Fruit fly (Drosophila melanogaster) whole organism, embryonic: ENCODE measurements around the gene CG14269.

ENCODE experiments used
- BtbVII ChIP-seq: fragments of 200-800 bp; sonication (Bioruptor generic); optimal IDR thresholded peaks from 3 replicates; lab custom pipeline; 2017; ENCODE audit warnings: missing biosample characterization, mild to moderate bottlenecking, missing genetic modification characterization
- CG10274 ChIP-seq: fragments of 200-800 bp; sonication (Bioruptor generic); optimal IDR thresholded peaks from 3 replicates; lab custom pipeline; 2017; ENCODE audit warnings: missing biosample characterization, mild to moderate bottlenecking, missing genetic modification characterization
- CG11504 ChIP-seq: fragments of 200-800 bp; sonication (Bioruptor generic); optimal IDR thresholded peaks from 3 replicates; lab custom pipeline; 2019; ENCODE audit warnings: missing biosample characterization, mild to moderate bottlenecking, missing genetic modification characterization, moderate library complexity
- CG11696 ChIP-seq: fragments of 200-800 bp; sonication (Bioruptor generic); IDR thresholded peaks from 2 replicates; pipeline ENCODE4 v1.3.6; 2022; ENCODE audit warnings: missing biosample characterization, missing genetic modification characterization
- CG13624 ChIP-seq: fragments of 200-800 bp; sonication (Bioruptor generic); optimal IDR thresholded peaks from 2 replicates; lab custom pipeline; 2016; ENCODE audit warnings: missing biosample characterization, missing genetic modification characterization
- CG14050 ChIP-seq: fragments of 200-800 bp; sonication (Bioruptor generic); IDR thresholded peaks from 3 replicates; pipeline ENCODE4 v1.3.6; 2022; ENCODE audit warnings: missing biosample characterization, missing genetic modification characterization
- CG1647 ChIP-seq: fragments of 200-800 bp; sonication (Bioruptor generic); optimal IDR thresholded peaks from 3 replicates; lab custom pipeline; 2016; ENCODE audit warnings: missing biosample characterization, missing genetic modification characterization
- CG16813 ChIP-seq: fragments of 200-800 bp; sonication (Bioruptor generic); IDR thresholded peaks from 3 replicates; pipeline ENCODE4 v1.3.6; 2022; ENCODE audit warnings: missing biosample characterization, missing genetic modification characterization; ENCODE audit not compliant: partially characterized antibody
- CG17568 ChIP-seq: fragments of 200-800 bp; sonication (Bioruptor generic); optimal IDR thresholded peaks from 2 replicates; lab custom pipeline; 2018; ENCODE audit warnings: missing biosample characterization, mild to moderate bottlenecking, missing genetic modification characterization, moderate library complexity
- CG17829 ChIP-seq: fragments of 200-800 bp; optimal IDR thresholded peaks from 2 replicates; lab custom pipeline; 2019; ENCODE audit warnings: missing biosample characterization, mild to moderate bottlenecking, missing genetic modification characterization, moderate library complexity
- CG2678 ChIP-seq: fragments of 200-800 bp; sonication (Bioruptor generic); optimal IDR thresholded peaks from 3 replicates; lab custom pipeline; 2019; ENCODE audit warnings: missing biosample characterization, mild to moderate bottlenecking, missing genetic modification characterization, moderate library complexity
- CG2875 ChIP-seq: fragments of 200-800 bp; sonication (Bioruptor generic); optimal IDR thresholded peaks from 2 replicates; lab custom pipeline; 2017; ENCODE audit warnings: missing biosample characterization, mild to moderate bottlenecking, missing genetic modification characterization, missing genetic modification reagents
- CG2889 ChIP-seq: fragments of 200-800 bp; sonication (Bioruptor generic); IDR thresholded peaks from 3 replicates; pipeline ENCODE4 v1.3.6; 2022; ENCODE audit warnings: missing biosample characterization, missing genetic modification characterization
- CG32772 ChIP-seq: fragments of 200-800 bp; sonication (Bioruptor generic); IDR thresholded peaks from 2 replicates; pipeline ENCODE4 v1.3.6; 2022; ENCODE audit warnings: missing biosample characterization, missing genetic modification characterization
- CG3407 ChIP-seq: fragments of 200-800 bp; sonication (Bioruptor generic); optimal IDR thresholded peaks from 2 replicates; lab custom pipeline; 2018; ENCODE audit warnings: missing biosample characterization, mild to moderate bottlenecking, missing genetic modification characterization
- CG3995 ChIP-seq: fragments of 200-800 bp; sonication (Bioruptor generic); optimal IDR thresholded peaks from 3 replicates; lab custom pipeline; 2016; ENCODE audit warnings: missing biosample characterization, missing genetic modification characterization
- CG5245 ChIP-seq: fragments of 200-800 bp; sonication (Bioruptor generic); optimal IDR thresholded peaks from 3 replicates; lab custom pipeline; 2016; ENCODE audit warnings: missing biosample characterization, missing genetic modification characterization
- CG6254 ChIP-seq: fragments of 200-800 bp; sonication (Bioruptor generic); optimal IDR thresholded peaks from 3 replicates; lab custom pipeline; 2017; ENCODE audit warnings: mild to moderate bottlenecking, missing biosample characterization, missing genetic modification reagents, missing genetic modification characterization
- CG7745 ChIP-seq: fragments of 200-800 bp; sonication (Bioruptor generic); optimal IDR thresholded peaks from 2 replicates; lab custom pipeline; 2018; ENCODE audit warnings: missing biosample characterization, mild to moderate bottlenecking, missing genetic modification characterization, moderate library complexity
- CG8359 ChIP-seq: fragments of 200-800 bp; sonication (Bioruptor generic); optimal IDR thresholded peaks from 2 replicates; lab custom pipeline; 2017; ENCODE audit warnings: missing biosample characterization, mild to moderate bottlenecking, missing genetic modification characterization, borderline replicate concordance
- CG8388 ChIP-seq: fragments of 200-800 bp; sonication (Bioruptor generic); optimal IDR thresholded peaks from 2 replicates; lab custom pipeline; 2019; ENCODE audit warnings: missing biosample characterization, mild to moderate bottlenecking, missing genetic modification characterization, moderate library complexity
- CG9215 ChIP-seq: fragments of 200-800 bp; sonication (Bioruptor generic); IDR thresholded peaks from 2 replicates; pipeline ENCODE4 v1.3.6; 2022; ENCODE audit warnings: missing biosample characterization, missing genetic modification characterization
- CHES-1-like ChIP-seq: fragments of 200-800 bp; sonication (Bioruptor generic); optimal IDR thresholded peaks from 2 replicates; lab custom pipeline; 2016; ENCODE audit warnings: missing biosample characterization, missing genetic modification characterization
- CkIIα-i1 ChIP-seq: fragments of 200-800 bp; sonication (Bioruptor generic); IDR thresholded peaks from 2 replicates; pipeline ENCODE4 v1.3.6; 2022; ENCODE audit warnings: missing biosample characterization, missing genetic modification characterization
- CrebB ChIP-seq: fragments of 200-800 bp; sonication (Bioruptor generic); optimal IDR thresholded peaks from 3 replicates; lab custom pipeline; 2018; ENCODE audit warnings: missing biosample characterization, mild to moderate bottlenecking, missing genetic modification characterization
- Doc3 ChIP-seq: fragments of 200-800 bp; sonication (Bioruptor generic); IDR thresholded peaks from 3 replicates; pipeline ENCODE4 v1.3.6; 2022; ENCODE audit warnings: missing biosample characterization, missing genetic modification characterization; ENCODE audit not compliant: partially characterized antibody
- ERR ChIP-seq: fragments of 200-800 bp; sonication (Bioruptor generic); optimal IDR thresholded peaks from 2 replicates; lab custom pipeline; 2016; ENCODE audit warnings: missing biosample characterization, missing genetic modification characterization
- Elba2 ChIP-seq: fragments of 200-800 bp; sonication (Bioruptor generic); optimal IDR thresholded peaks from 3 replicates; lab custom pipeline; 2016; ENCODE audit warnings: missing biosample characterization, missing genetic modification characterization
- HmgZ ChIP-seq: fragments of 200-800 bp; sonication (Bioruptor generic); optimal IDR thresholded peaks from 2 replicates; lab custom pipeline; 2018; ENCODE audit warnings: missing biosample characterization, mild to moderate bottlenecking, missing genetic modification characterization
- Max ChIP-seq: fragments of 200-800 bp; sonication (Bioruptor generic); optimal IDR thresholded peaks from 2 replicates; lab custom pipeline; 2016; ENCODE audit warnings: missing biosample characterization, mild to moderate bottlenecking, missing genetic modification characterization
- Oaz ChIP-seq: fragments of 200-800 bp; sonication (Bioruptor generic); IDR thresholded peaks from 2 replicates; pipeline ENCODE4 v1.3.6; 2022; ENCODE audit warnings: missing biosample characterization, missing genetic modification characterization
- Spps ChIP-seq: fragments of 200-800 bp; sonication (Bioruptor generic); optimal IDR thresholded peaks from 2 replicates; lab custom pipeline; 2018; ENCODE audit warnings: missing biosample characterization, mild to moderate bottlenecking, missing genetic modification characterization
- Taf1 ChIP-seq: fragments of 200-800 bp; sonication (Bioruptor generic); IDR thresholded peaks from 2 replicates; pipeline ENCODE4 v1.3.6; 2022; ENCODE audit warnings: missing biosample characterization, missing genetic modification characterization
- Trl ChIP-seq, 3 experiments: fragments of >200 bp in 2 of 3; fragments of 200-800 bp in 1 of 3; sonication (Bioruptor generic) in 1 of 3; optimal IDR thresholded peaks; 2 replicates in 1 of 3; 3 replicates in 2 of 3; lab custom pipeline; 2016 to 2017; ENCODE audit warnings: missing biosample characterization in 1 of 3, missing genetic modification characterization in 1 of 3
- bowl ChIP-seq: fragments of 200-800 bp; sonication (Bioruptor generic); IDR thresholded peaks from 2 replicates; pipeline ENCODE4 v1.3.6; 2022; ENCODE audit warnings: missing biosample characterization, missing genetic modification characterization
- chn ChIP-seq: fragments of 200-800 bp; sonication (Bioruptor generic); optimal IDR thresholded peaks from 2 replicates; lab custom pipeline; 2016; ENCODE audit warnings: missing biosample characterization, missing genetic modification characterization
- crol ChIP-seq: fragments of 200-800 bp; sonication (Bioruptor generic); IDR thresholded peaks from 2 replicates; pipeline ENCODE4 v1.3.6; 2022; ENCODE audit warnings: missing biosample characterization, missing genetic modification characterization
- danr ChIP-seq: fragments of 200-800 bp; sonication (Bioruptor generic); IDR thresholded peaks from 2 replicates; pipeline ENCODE4 v1.3.6; 2022; ENCODE audit warnings: missing biosample characterization, missing genetic modification characterization
- dmrt99B ChIP-seq: fragments of 200-800 bp; sonication (Bioruptor generic); optimal IDR thresholded peaks from 2 replicates; lab custom pipeline; 2018; ENCODE audit warnings: missing biosample characterization, mild to moderate bottlenecking, missing genetic modification characterization, moderate library complexity
- dysf ChIP-seq: fragments of 200-800 bp; sonication (Bioruptor generic); IDR thresholded peaks from 3 replicates; pipeline ENCODE4 v1.3.6; 2022; ENCODE audit warnings: missing biosample characterization, missing genetic modification characterization
- esg ChIP-seq: fragments of 200-800 bp; sonication (Bioruptor generic); conservative IDR thresholded peaks from 2 replicates; pipeline ENCODE4 v1.3.6; 2022; ENCODE audit warnings: missing biosample characterization, missing genetic modification characterization
- eve ChIP-seq, 2 experiments: fragments of >200 bp; optimal IDR thresholded peaks; 2 replicates each; lab custom pipeline; 2017; ENCODE audit warnings: missing biosample characterization in 2 of 2, missing genetic modification characterization in 2 of 2
- fd64A ChIP-seq: fragments of 200-800 bp; sonication (Bioruptor generic); optimal IDR thresholded peaks from 3 replicates; lab custom pipeline; 2018; ENCODE audit warnings: missing biosample characterization, mild to moderate bottlenecking, missing genetic modification characterization
- fd96Cb ChIP-seq: fragments of 200-800 bp; sonication (Bioruptor generic); optimal IDR thresholded peaks from 2 replicates; lab custom pipeline; 2018; ENCODE audit warnings: missing biosample characterization, mild to moderate bottlenecking, missing genetic modification characterization, moderate library complexity
- hth ChIP-seq: fragments of >200 bp; optimal IDR thresholded peaks from 2 replicates; lab custom pipeline; 2017; ENCODE audit warnings: inconsistent platforms
- maf-S ChIP-seq: fragments of 200-800 bp; sonication (Bioruptor generic); optimal IDR thresholded peaks from 2 replicates; lab custom pipeline; 2016; ENCODE audit warnings: missing biosample characterization, missing genetic modification characterization
- mirr ChIP-seq: fragments of 200-800 bp; sonication (Bioruptor generic); optimal IDR thresholded peaks from 3 replicates; lab custom pipeline; 2018; ENCODE audit warnings: missing biosample characterization, mild to moderate bottlenecking, missing genetic modification characterization
- oc ChIP-seq: fragments of 200-800 bp; sonication (Bioruptor generic); optimal IDR thresholded peaks from 2 replicates; lab custom pipeline; 2018; ENCODE audit warnings: missing biosample characterization, mild to moderate bottlenecking, missing genetic modification characterization, moderate library complexity
- p53 ChIP-seq: fragments of 200-800 bp; sonication (Bioruptor generic); optimal IDR thresholded peaks from 2 replicates; lab custom pipeline; 2016; ENCODE audit warnings: missing biosample characterization, missing genetic modification characterization
- pb ChIP-seq: fragments of 200-800 bp; sonication (Bioruptor generic); optimal IDR thresholded peaks from 3 replicates; lab custom pipeline; 2016; ENCODE audit warnings: missing biosample characterization, missing genetic modification characterization
- sens ChIP-seq: fragments of 200-800 bp; sonication (Bioruptor generic); peaks from one replicate; lab custom pipeline; 2016; ENCODE audit warnings: missing biosample characterization, missing genetic modification characterization

The CG14269 gene

dm6 chrX:3455431-3456001 is 19.9 kb upstream of the CG14269 start (continued):
- TF ChIP-seq fd96Cb (tag; lab: Kevin White, UChicago) (peak; percentile 58), danr (GFP tag; lab: Robert Waterston, UW) (0 out of 2 replicates have a peak, but pooled peaks have one; percentile 21), CG6254 (GFP tag; lab: Kevin White, UChicago) (peak; percentile 12), CrebB (tag; lab: Kevin White, UChicago) (no peak), maf-S (GFP tag; lab: Kevin White, UChicago) (no peak), CG13624 (GFP tag; lab: Kevin White, UChicago) (no peak), CG8359 (GFP tag; lab: Kevin White, UChicago) (no peak), CG8388 (GFP tag; lab: Kevin White, UChicago) (peak; percentile 53), Elba2 (no peak), CG3995 (no peak), Max (GFP tag; lab: Kevin White, UChicago) (no peak), BtbVII (peak; percentile 16), HmgZ (no peak), CG32772 (GFP tag; lab: Robert Waterston, UW) (no peak), p53 (no peak), esg (peak; percentile 54), CG7745 (tag; lab: Kevin White, UChicago) (no peak), Spps (tag; lab: Kevin White, UChicago) (peak; percentile 17), Trl (optimal IDR thresholded peaks at IDR 0.05; lab: Kevin White, UChicago) (no peak), Trl (GFP tag; optimal IDR thresholded peaks at IDR 0.05; lab: Kevin White, UChicago) (no peak), Oaz (GFP tag; lab: Robert Waterston, UW) (no peak), CG14050 (no peak), CG17568 (no peak), ERR (GFP tag; lab: Kevin White, UChicago) (no peak), CkIIα-i1 (no peak), CG3407 (GFP tag; lab: Kevin White, UChicago) (no peak), sens (GFP tag; lab: Kevin White, UChicago) (peak; percentile 87), eve (GFP tag; optimal IDR thresholded peaks at IDR 0.05; lab: Kevin White, UChicago) (peak in 1 of 2 experiments; percentile 38), CG2678 (tag; lab: Kevin White, UChicago) (peak; percentile 74), Taf1 (GFP tag; lab: Robert Waterston, UW) (no peak), CHES-1-like (GFP tag; lab: Kevin White, UChicago) (no peak), pb (GFP tag; lab: Kevin White, UChicago) (no peak), CG2889 (GFP tag; lab: Robert Waterston, UW) (no peak), Doc3 (no peak), CG17829 (tag; lab: Kevin White, UChicago) (peak; percentile 47), CG10274 (no peak), oc (tag; lab: Kevin White, UChicago) (no peak), dysf (GFP tag; lab: Robert Waterston, UW) (peak; percentile 63; the same call in 2 of the 3 replicates), mirr (GFP tag; lab: Kevin White, UChicago) (no peak), chn (no peak), hth (lab: Kevin White, UChicago) (no peak), CG11696 (GFP tag; lab: Robert Waterston, UW) (no peak), CG5245 (no peak), fd64A (GFP tag; lab: Kevin White, UChicago) (no peak), CG1647 (GFP tag; lab: Kevin White, UChicago) (no peak), bowl (GFP tag; lab: Robert Waterston, UW) (no peak), CG2875 (peak; percentile 28), dmrt99B (tag; lab: Kevin White, UChicago) (peak; percentile 74), CG11504 (tag; lab: Kevin White, UChicago) (peak; percentile 64), CG16813 (GFP tag; lab: Robert Waterston, UW) (no peak), crol (no peak), CG9215 (no peak)
